Fruit fly (Drosophila melanogaster): ENCODE data around the gene sofe.

DNA sequence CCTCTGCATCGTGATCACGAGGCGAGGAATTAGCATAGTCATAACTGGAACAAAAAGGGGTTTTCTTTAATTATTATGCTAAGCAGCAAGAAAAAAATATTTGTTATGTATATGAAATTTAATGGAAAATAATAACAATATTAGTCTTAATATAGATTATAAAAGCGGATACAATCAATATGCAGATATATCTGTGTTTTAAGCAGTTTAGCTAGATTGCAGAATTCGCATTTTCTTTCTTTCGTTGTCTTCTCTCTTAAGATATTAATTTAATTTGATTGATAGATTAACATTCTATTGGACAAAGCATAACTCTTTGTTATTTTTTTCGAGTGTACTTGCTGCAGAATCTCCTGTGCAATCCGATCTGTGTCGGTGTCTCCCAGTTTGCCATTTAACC, 29.9 kb downstream of the sofe start:
- TF ChIP-seq psq (optimal IDR thresholded peaks at IDR 0.05), result no peak
- no peak for TF ChIP-seq pan (optimal IDR thresholded peaks at IDR 0.05)
- TF ChIP-seq usp (GFP tag; optimal IDR thresholded peaks at IDR 0.05), result no peak
- TF ChIP-seq CG8478 (optimal IDR thresholded peaks at IDR 0.05), result no peak

Measured in whole organism.